Fruit fly (Drosophila melanogaster) S2 (cell line): ENCODE measurements around the gene caup.

Experiments
- CG8478 ChIP-seq: fragments of >200 bp; optimal IDR thresholded peaks from 2 replicates; lab custom pipeline; 2018
- CTCF ChIP-seq, 2 experiments: fragments of >200 bp; optimal IDR thresholded peaks; 2 replicates each; lab custom pipeline; 2018

dm6 chr3L:12572366-12572765, 37.1 kb upstream of the caup start, which contains the start of gene sowah:
- TF ChIP-seq CG8478: no peak
- peak in 1 of 2 experiments; percentile 39 for TF ChIP-seq CTCF (optimal IDR thresholded peaks at IDR 0.05; lab: Kevin White, UChicago)
